Fruit fly (Drosophila melanogaster) whole organism, embryonic: ENCODE measurements around the gene CG34258.

Experiments used
- Ada2b ChIP-seq: fragments of 200-800 bp; sonication (Bioruptor generic); IDR thresholded peaks from 2 replicates; pipeline ENCODE4 v1.3.6; 2022; ENCODE audit warnings: missing biosample characterization, missing genetic modification characterization
- Asciz ChIP-seq: fragments of 200-800 bp; sonication (Bioruptor generic); optimal IDR thresholded peaks from 2 replicates; lab custom pipeline; 2017; ENCODE audit warnings: missing biosample characterization, mild to moderate bottlenecking, missing genetic modification characterization, missing genetic modification reagents
- CG10209 ChIP-seq: fragments of 200-800 bp; sonication (Bioruptor generic); optimal IDR thresholded peaks from 3 replicates; lab custom pipeline; 2017; ENCODE audit warnings: missing biosample characterization, mild to moderate bottlenecking, missing genetic modification characterization, missing genetic modification reagents
- CG10267 ChIP-seq: fragments of 200-800 bp; sonication (Bioruptor generic); optimal IDR thresholded peaks from 2 replicates; lab custom pipeline; 2018; ENCODE audit warnings: missing biosample characterization, mild to moderate bottlenecking, missing genetic modification characterization, moderate library complexity
- CG11456 ChIP-seq: fragments of 200-800 bp; sonication (Bioruptor generic); IDR thresholded peaks from 3 replicates; pipeline ENCODE4 v1.3.6; 2022; ENCODE audit warnings: missing biosample characterization, missing genetic modification characterization
- CG11504 ChIP-seq: fragments of 200-800 bp; sonication (Bioruptor generic); optimal IDR thresholded peaks from 3 replicates; lab custom pipeline; 2019; ENCODE audit warnings: missing biosample characterization, mild to moderate bottlenecking, missing genetic modification characterization, moderate library complexity
- CG12769 ChIP-seq: fragments of 200-800 bp; sonication (Bioruptor generic); optimal IDR thresholded peaks from 2 replicates; lab custom pipeline; 2019; ENCODE audit warnings: missing biosample characterization, mild to moderate bottlenecking, missing genetic modification characterization, moderate library complexity
- CG13624 ChIP-seq: fragments of 200-800 bp; sonication (Bioruptor generic); optimal IDR thresholded peaks from 2 replicates; lab custom pipeline; 2016; ENCODE audit warnings: missing biosample characterization, missing genetic modification characterization
- CG17328 ChIP-seq: fragments of 200-800 bp; sonication (Bioruptor generic); IDR thresholded peaks from 2 replicates; pipeline ENCODE4 v1.3.6; 2022; ENCODE audit warnings: missing biosample characterization, missing genetic modification characterization
- CG2199 ChIP-seq: fragments of 200-800 bp; sonication (Bioruptor generic); IDR thresholded peaks from 3 replicates; pipeline ENCODE4 v1.3.6; 2022; ENCODE audit warnings: missing biosample characterization, missing genetic modification characterization
- CG33557 ChIP-seq: fragments of 200-800 bp; sonication (Bioruptor generic); optimal IDR thresholded peaks from 2 replicates; lab custom pipeline; 2019; ENCODE audit warnings: missing biosample characterization, mild to moderate bottlenecking, missing genetic modification characterization, moderate library complexity
- CG4328 ChIP-seq: fragments of 200-800 bp; sonication (Bioruptor generic); optimal IDR thresholded peaks from 3 replicates; lab custom pipeline; 2017; ENCODE audit warnings: missing biosample characterization, missing genetic modification reagents, missing genetic modification characterization
- CG4424 ChIP-seq: fragments of 200-800 bp; sonication (Bioruptor generic); optimal IDR thresholded peaks from 3 replicates; lab custom pipeline; 2016; ENCODE audit warnings: missing biosample characterization, missing genetic modification characterization
- CG6854 ChIP-seq: fragments of 200-800 bp; sonication (Bioruptor generic); optimal IDR thresholded peaks from 3 replicates; lab custom pipeline; 2017; ENCODE audit warnings: missing biosample characterization, mild to moderate bottlenecking, missing genetic modification characterization
- CG8765 ChIP-seq: fragments of 200-800 bp; sonication (Bioruptor generic); IDR thresholded peaks from 2 replicates; pipeline ENCODE4 v1.3.6; 2022; ENCODE audit warnings: missing biosample characterization, missing genetic modification characterization
- CG9932 ChIP-seq: fragments of 200-800 bp; sonication (Bioruptor generic); IDR thresholded peaks from 2 replicates; pipeline ENCODE4 v1.3.6; 2022; ENCODE audit warnings: missing biosample characterization, missing genetic modification characterization
- CrebB ChIP-seq: fragments of 200-800 bp; sonication (Bioruptor generic); optimal IDR thresholded peaks from 3 replicates; lab custom pipeline; 2018; ENCODE audit warnings: missing biosample characterization, mild to moderate bottlenecking, missing genetic modification characterization
- Doc3 ChIP-seq: fragments of 200-800 bp; sonication (Bioruptor generic); IDR thresholded peaks from 3 replicates; pipeline ENCODE4 v1.3.6; 2022; ENCODE audit warnings: missing biosample characterization, missing genetic modification characterization; ENCODE audit not compliant: partially characterized antibody
- Dp ChIP-seq: fragments of 200-800 bp; sonication (Bioruptor generic); optimal IDR thresholded peaks from 2 replicates; lab custom pipeline; 2018; ENCODE audit warnings: missing biosample characterization, mild to moderate bottlenecking, missing genetic modification characterization, moderate library complexity
- Gsc ChIP-seq: fragments of 200-800 bp; sonication (Bioruptor generic); IDR thresholded peaks from 2 replicates; pipeline ENCODE4 v1.3.6; 2022; ENCODE audit warnings: missing biosample characterization, missing genetic modification characterization
- Gug ChIP-seq: fragments of 200-800 bp; sonication (Bioruptor generic); IDR thresholded peaks from 4 replicates; pipeline ENCODE4 v1.3.6; 2022; ENCODE audit warnings: missing biosample characterization, missing genetic modification characterization
- NK7.1 ChIP-seq: fragments of 200-800 bp; sonication (Bioruptor generic); optimal IDR thresholded peaks from 3 replicates; lab custom pipeline; 2016; ENCODE audit warnings: missing biosample characterization, missing genetic modification characterization
- NfI ChIP-seq: fragments of 200-800 bp; sonication (Bioruptor generic); optimal IDR thresholded peaks from 3 replicates; lab custom pipeline; 2018; ENCODE audit warnings: missing biosample characterization, mild to moderate bottlenecking, missing genetic modification characterization, moderate library complexity
- PHDP ChIP-seq: fragments of 200-800 bp; sonication (Bioruptor generic); optimal IDR thresholded peaks from 3 replicates; lab custom pipeline; 2018; ENCODE audit warnings: missing biosample characterization, mild to moderate bottlenecking, missing genetic modification characterization, moderate library complexity
- Rfx ChIP-seq: fragments of 200-800 bp; sonication (Bioruptor generic); IDR thresholded peaks from 2 replicates; pipeline ENCODE4 v1.3.6; 2022; ENCODE audit warnings: missing biosample characterization, missing genetic modification characterization
- Scr ChIP-seq: fragments of 200-800 bp; sonication (Bioruptor generic); IDR thresholded peaks from 2 replicates; pipeline ENCODE4 v1.3.6; 2022; ENCODE audit warnings: missing biosample characterization, missing genetic modification characterization; ENCODE audit not compliant: partially characterized antibody
- TFAM ChIP-seq: fragments of 200-800 bp; sonication (Bioruptor generic); optimal IDR thresholded peaks from 2 replicates; lab custom pipeline; 2017; ENCODE audit warnings: missing biosample characterization, missing genetic modification characterization, inconsistent platforms
- Trl ChIP-seq, 3 experiments: fragments of >200 bp in 2 of 3; fragments of 200-800 bp in 1 of 3; sonication (Bioruptor generic) in 1 of 3; optimal IDR thresholded peaks; 2 replicates in 1 of 3; 3 replicates in 2 of 3; lab custom pipeline; 2016 to 2017; ENCODE audit warnings: missing biosample characterization in 1 of 3, missing genetic modification characterization in 1 of 3
- ab ChIP-seq: fragments of 200-800 bp; sonication (Bioruptor generic); optimal IDR thresholded peaks from 2 replicates; lab custom pipeline; 2016; ENCODE audit warnings: missing biosample characterization, missing genetic modification characterization
- abd-A ChIP-seq: fragments of 200-800 bp; sonication (Bioruptor generic); optimal IDR thresholded peaks from 3 replicates; lab custom pipeline; 2019; ENCODE audit warnings: missing biosample characterization, mild to moderate bottlenecking, missing genetic modification characterization, moderate library complexity
- ac ChIP-seq: fragments of 200-800 bp; sonication (Bioruptor generic); optimal IDR thresholded peaks from 3 replicates; lab custom pipeline; 2017; ENCODE audit warnings: missing biosample characterization, mild to moderate bottlenecking, missing genetic modification characterization
- aop ChIP-seq: fragments of 200-800 bp; sonication (Bioruptor generic); IDR thresholded peaks from 2 replicates; pipeline ENCODE4 v1.3.6; 2022; ENCODE audit warnings: missing biosample characterization, missing genetic modification characterization
- ara ChIP-seq: fragments of 200-800 bp; sonication (Bioruptor generic); IDR thresholded peaks from 2 replicates; pipeline ENCODE4 v1.3.6; 2022; ENCODE audit warnings: missing biosample characterization, missing genetic modification characterization
- bab2 ChIP-seq: fragments of 200-800 bp; sonication (Bioruptor generic); optimal IDR thresholded peaks from 2 replicates; lab custom pipeline; 2016; ENCODE audit warnings: missing biosample characterization, missing genetic modification characterization
- cg ChIP-seq: fragments of 200-800 bp; sonication (Bioruptor generic); optimal IDR thresholded peaks from 3 replicates; lab custom pipeline; 2019; ENCODE audit warnings: missing biosample characterization, mild to moderate bottlenecking, missing genetic modification characterization, moderate library complexity
- chn ChIP-seq: fragments of 200-800 bp; sonication (Bioruptor generic); optimal IDR thresholded peaks from 2 replicates; lab custom pipeline; 2016; ENCODE audit warnings: missing biosample characterization, missing genetic modification characterization
- crp ChIP-seq, 2 experiments: fragments of 200-800 bp; sonication (Bioruptor generic); optimal IDR thresholded peaks; 2 replicates in 1 of 2; 3 replicates in 1 of 2; lab custom pipeline; 2017; ENCODE audit warnings: missing biosample characterization in 2 of 2, missing genetic modification characterization in 2 of 2, mild to moderate bottlenecking in 1 of 2, moderate library complexity in 1 of 2
- da ChIP-seq: fragments of 200-800 bp; sonication (Bioruptor generic); optimal IDR thresholded peaks from 2 replicates; lab custom pipeline; 2016; ENCODE audit warnings: missing biosample characterization, missing genetic modification characterization
- gro ChIP-seq: fragments of 200-800 bp; sonication (Bioruptor generic); optimal IDR thresholded peaks from 2 replicates; lab custom pipeline; 2016; ENCODE audit warnings: missing biosample characterization, missing genetic modification characterization
- inv ChIP-seq: fragments of 200-800 bp; sonication (Bioruptor generic); IDR thresholded peaks from 2 replicates; pipeline ENCODE4 v1.3.6; 2022; ENCODE audit warnings: missing biosample characterization, missing genetic modification characterization; ENCODE audit not compliant: partially characterized antibody
- lilli ChIP-seq: fragments of 200-800 bp; sonication (Bioruptor generic); optimal IDR thresholded peaks from 3 replicates; lab custom pipeline; 2016; ENCODE audit warnings: missing biosample characterization, missing genetic modification characterization
- pb ChIP-seq: fragments of 200-800 bp; sonication (Bioruptor generic); optimal IDR thresholded peaks from 3 replicates; lab custom pipeline; 2016; ENCODE audit warnings: missing biosample characterization, missing genetic modification characterization
- peb ChIP-seq: fragments of 200-800 bp; sonication (Bioruptor generic); IDR thresholded peaks from 2 replicates; pipeline ENCODE4 v1.3.6; 2022; ENCODE audit warnings: missing biosample characterization, missing genetic modification characterization
- pfk ChIP-seq: fragments of 200-800 bp; sonication (Bioruptor generic); optimal IDR thresholded peaks from 2 replicates; lab custom pipeline; 2018; ENCODE audit warnings: missing biosample characterization, mild to moderate bottlenecking, missing genetic modification characterization, moderate library complexity
- sim ChIP-seq: fragments of 200-800 bp; sonication (Bioruptor generic); IDR thresholded peaks from 2 replicates; pipeline ENCODE4 v1.3.6; 2022; ENCODE audit warnings: missing biosample characterization, missing genetic modification characterization
- slou ChIP-seq: fragments of 200-800 bp; sonication (Bioruptor generic); optimal IDR thresholded peaks from 3 replicates; lab custom pipeline; 2016; ENCODE audit warnings: missing biosample characterization, missing genetic modification characterization
- sna ChIP-seq: fragments of 200-800 bp; sonication (Bioruptor generic); IDR thresholded peaks from 2 replicates; pipeline ENCODE4 v1.3.6; 2022; ENCODE audit warnings: missing biosample characterization, missing genetic modification characterization; ENCODE audit not compliant: partially characterized antibody
- stwl ChIP-seq: fragments of 200-800 bp; sonication (Bioruptor generic); optimal IDR thresholded peaks from 3 replicates; lab custom pipeline; 2018; ENCODE audit warnings: missing biosample characterization, mild to moderate bottlenecking, missing genetic modification characterization, moderate library complexity
- tup ChIP-seq: fragments of 200-800 bp; sonication (Bioruptor generic); optimal IDR thresholded peaks from 2 replicates; lab custom pipeline; 2016; ENCODE audit warnings: missing biosample characterization, mild to moderate bottlenecking, missing genetic modification characterization, moderate library complexity
- vfl ChIP-seq: fragments of 200-800 bp; sonication (Bioruptor generic); optimal IDR thresholded peaks from 2 replicates; lab custom pipeline; 2016; ENCODE audit warnings: missing biosample characterization, missing genetic modification characterization

Gene CG34258

DNA sequence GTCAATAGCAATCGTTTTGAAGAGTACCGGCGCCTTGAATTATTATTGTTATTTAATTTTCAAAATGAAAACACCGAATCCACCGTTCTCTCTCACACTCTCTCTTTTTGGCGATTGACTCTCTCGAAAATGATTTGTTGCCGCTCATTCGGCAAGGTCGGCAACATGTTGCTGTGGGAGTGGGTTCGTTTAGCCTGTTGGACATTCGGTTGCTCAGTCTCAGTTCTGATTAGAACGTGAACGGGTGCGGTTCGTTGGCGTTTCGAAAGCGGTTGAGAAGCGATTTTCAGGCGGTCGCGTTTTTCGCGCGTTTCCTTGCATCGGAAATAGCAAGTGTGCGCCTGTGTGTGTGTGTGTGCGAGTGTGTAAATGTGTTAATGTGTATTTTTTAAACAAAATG lies 12.7 kb downstream of the CG34258 start, which contains the start of gene Ac76E (continued):
- TF ChIP-seq pb (GFP tag; lab: Kevin White, UChicago), result no peak
- no peak for TF ChIP-seq inv (GFP tag; lab: Robert Waterston, UW)
- TF ChIP-seq lilli (GFP tag; lab: Kevin White, UChicago), result peak; percentile 17
- peak; percentile 15 for TF ChIP-seq CrebB (tag; lab: Kevin White, UChicago)
- peak; percentile 14 for TF ChIP-seq CG13624 (GFP tag; lab: Kevin White, UChicago)
- peak; percentile 67 to 92 for TF ChIP-seq Trl (optimal IDR thresholded peaks at IDR 0.05; lab: Kevin White, UChicago)
- no peak for TF ChIP-seq Trl (GFP tag; optimal IDR thresholded peaks at IDR 0.05; lab: Kevin White, UChicago)
- no peak for TF ChIP-seq Scr
- TF ChIP-seq CG10209 (GFP tag; lab: Kevin White, UChicago), result no peak
- TF ChIP-seq Ada2b (GFP tag; lab: Robert Waterston, UW), result no peak
- TF ChIP-seq abd-A (tag; lab: Kevin White, UChicago), result peak; percentile 59
- no peak for TF ChIP-seq CG8765 (GFP tag; lab: Robert Waterston, UW)
- no peak for TF ChIP-seq CG10267 (tag; lab: Kevin White, UChicago)
- TF ChIP-seq Dp, result no peak
- peak; percentile 35; the same call in 1 of the 2 replicates for TF ChIP-seq Rfx (GFP tag; lab: Robert Waterston, UW)
- TF ChIP-seq ac (GFP tag; lab: Kevin White, UChicago), result no peak
- no peak for TF ChIP-seq stwl
- TF ChIP-seq da (GFP tag; lab: Kevin White, UChicago), result no peak
- no peak for TF ChIP-seq CG11456
- peak; percentile 13 for TF ChIP-seq NfI (GFP tag; lab: Kevin White, UChicago)
- peak; percentile 15 for TF ChIP-seq CG6854
- peak; percentile 16; the same call in 1 of the 2 replicates for TF ChIP-seq CG9932 (GFP tag; lab: Robert Waterston, UW)
- TF ChIP-seq tup, result no peak
- no peak for TF ChIP-seq CG4424
- TF ChIP-seq NK7.1 (GFP tag; lab: Kevin White, UChicago), result no peak
- peak; percentile 60; the same call in 1 of the 3 replicates for TF ChIP-seq CG2199 (GFP tag; lab: Robert Waterston, UW)
- no peak for TF ChIP-seq CG33557 (GFP tag; lab: Kevin White, UChicago)
- TF ChIP-seq ab, result no peak
- TF ChIP-seq Gsc (GFP tag; lab: Robert Waterston, UW), result no peak
- TF ChIP-seq aop (GFP tag; lab: Robert Waterston, UW), result no peak
- peak; percentile 37 for TF ChIP-seq cg (GFP tag; lab: Kevin White, UChicago)
- TF ChIP-seq sim (GFP tag; lab: Robert Waterston, UW), result no peak
- TF ChIP-seq PHDP (tag; lab: Kevin White, UChicago), result peak; percentile 28
- TF ChIP-seq vfl (GFP tag; lab: Kevin White, UChicago), result no peak
- TF ChIP-seq peb (GFP tag; lab: Robert Waterston, UW), result no peak
- no peak for TF ChIP-seq Doc3 (GFP tag; lab: Robert Waterston, UW)
- no peak for TF ChIP-seq CG17328 (GFP tag; lab: Robert Waterston, UW)
- TF ChIP-seq gro (GFP tag; lab: Kevin White, UChicago), result peak; percentile 80
- TF ChIP-seq CG4328 (GFP tag; lab: Kevin White, UChicago), result no peak
- no peak for TF ChIP-seq pfk (GFP tag; lab: Kevin White, UChicago)
- TF ChIP-seq sna (GFP tag; lab: Robert Waterston, UW), result 0 out of 2 replicates have a peak, but pooled peaks have one; percentile 23
- TF ChIP-seq Gug (GFP tag; lab: Robert Waterston, UW), result no peak
- TF ChIP-seq CG11504 (tag; lab: Kevin White, UChicago), result peak; percentile 100
- TF ChIP-seq ara (GFP tag; lab: Robert Waterston, UW), result no peak
- TF ChIP-seq TFAM (GFP tag; lab: Kevin White, UChicago), result no peak
- TF ChIP-seq CG12769 (tag; lab: Kevin White, UChicago), result peak; percentile 65
- TF ChIP-seq bab2 (GFP tag; lab: Kevin White, UChicago), result no peak
- no peak for TF ChIP-seq Asciz (GFP tag; lab: Kevin White, UChicago)
- no peak for TF ChIP-seq crp (GFP tag; optimal IDR thresholded peaks at IDR 0.05; lab: Kevin White, UChicago)
- TF ChIP-seq slou, result no peak
- TF ChIP-seq chn (GFP tag; lab: Kevin White, UChicago), result peak; percentile 33
